Fruit fly (Drosophila melanogaster) whole organism, embryonic: ENCODE data around the gene CG17207.

ENCODE experiments used
- B-H2 ChIP-seq: fragments of 200-800 bp; sonication (Bioruptor generic); optimal IDR thresholded peaks from 2 replicates; lab custom pipeline; 2018; ENCODE audit warnings: missing biosample characterization, mild to moderate bottlenecking, missing genetic modification characterization
- CG11085 ChIP-seq: fragments of 200-800 bp; sonication (Bioruptor generic); IDR thresholded peaks from 2 replicates; pipeline ENCODE4 v1.3.6; 2022; ENCODE audit warnings: missing biosample characterization, missing genetic modification characterization
- CG12104 ChIP-seq: fragments of 200-800 bp; sonication (Bioruptor generic); optimal IDR thresholded peaks from 3 replicates; lab custom pipeline; 2016; ENCODE audit warnings: missing biosample characterization, missing genetic modification characterization
- CG12155 ChIP-seq: fragments of 200-800 bp; sonication (Bioruptor generic); optimal IDR thresholded peaks from 3 replicates; lab custom pipeline; 2016; ENCODE audit warnings: missing biosample characterization, missing genetic modification characterization
- CG14014 ChIP-seq: fragments of 200-800 bp; sonication (Bioruptor generic); IDR thresholded peaks from 2 replicates; pipeline ENCODE4 v1.3.6; 2022; ENCODE audit warnings: missing biosample characterization, missing genetic modification characterization
- CG14441 ChIP-seq: fragments of 200-800 bp; sonication (Bioruptor generic); IDR thresholded peaks from 2 replicates; pipeline ENCODE4 v1.3.6; 2022; ENCODE audit warnings: missing biosample characterization, missing genetic modification characterization
- CG15601 ChIP-seq: fragments of 200-800 bp; sonication (Bioruptor generic); optimal IDR thresholded peaks from 3 replicates; lab custom pipeline; 2019; ENCODE audit warnings: missing biosample characterization, mild to moderate bottlenecking, missing genetic modification characterization, moderate library complexity
- CG16779 ChIP-seq: fragments of 200-800 bp; sonication (Bioruptor generic); IDR thresholded peaks from 2 replicates; pipeline ENCODE4 v1.3.6; 2022; ENCODE audit warnings: missing biosample characterization, missing genetic modification characterization
- CG18476 ChIP-seq: fragments of 200-800 bp; sonication (Bioruptor generic); optimal IDR thresholded peaks from 2 replicates; lab custom pipeline; 2016; ENCODE audit warnings: missing biosample characterization, mild to moderate bottlenecking, missing genetic modification characterization
- CG18764 ChIP-seq: fragments of 200-800 bp; sonication (Bioruptor generic); optimal IDR thresholded peaks from 3 replicates; lab custom pipeline; 2016; ENCODE audit warnings: missing biosample characterization, missing genetic modification characterization
- CG2199 ChIP-seq: fragments of 200-800 bp; sonication (Bioruptor generic); IDR thresholded peaks from 3 replicates; pipeline ENCODE4 v1.3.6; 2022; ENCODE audit warnings: missing biosample characterization, missing genetic modification characterization
- CG2712 ChIP-seq: fragments of 200-800 bp; optimal IDR thresholded peaks from 3 replicates; lab custom pipeline; 2019; ENCODE audit warnings: missing biosample characterization, mild to moderate bottlenecking, missing genetic modification characterization, moderate library complexity
- CG30020 ChIP-seq: fragments of 200-800 bp; optimal IDR thresholded peaks from 2 replicates; lab custom pipeline; 2019; ENCODE audit warnings: missing biosample characterization, mild to moderate bottlenecking, missing genetic modification characterization, moderate library complexity
- CG31224 ChIP-seq: fragments of 200-800 bp; sonication (Bioruptor generic); IDR thresholded peaks from 2 replicates; pipeline ENCODE4 v1.3.6; 2022; ENCODE audit warnings: missing biosample characterization, missing genetic modification characterization
- CG31365 ChIP-seq: fragments of 200-800 bp; sonication (Bioruptor generic); optimal IDR thresholded peaks from 2 replicates; lab custom pipeline; 2018; ENCODE audit warnings: missing biosample characterization, mild to moderate bottlenecking, missing genetic modification characterization
- CG31441 ChIP-seq: fragments of 200-800 bp; sonication (Bioruptor generic); IDR thresholded peaks from 2 replicates; pipeline ENCODE4 v1.3.6; 2022; ENCODE audit warnings: missing biosample characterization, missing genetic modification characterization
- CG5245 ChIP-seq: fragments of 200-800 bp; sonication (Bioruptor generic); optimal IDR thresholded peaks from 3 replicates; lab custom pipeline; 2016; ENCODE audit warnings: missing biosample characterization, missing genetic modification characterization
- CG6683 ChIP-seq: fragments of 200-800 bp; sonication (Bioruptor generic); optimal IDR thresholded peaks from 2 replicates; lab custom pipeline; 2017; ENCODE audit warnings: missing biosample characterization, mild to moderate bottlenecking, missing genetic modification characterization, missing genetic modification reagents
- CG7271 ChIP-seq: fragments of 200-800 bp; sonication (Bioruptor generic); optimal IDR thresholded peaks from 2 replicates; lab custom pipeline; 2018; ENCODE audit warnings: missing biosample characterization, mild to moderate bottlenecking, missing genetic modification characterization, moderate library complexity
- CG7839 ChIP-seq: fragments of 200-800 bp; sonication (Bioruptor generic); optimal IDR thresholded peaks from 3 replicates; lab custom pipeline; 2018; ENCODE audit warnings: missing biosample characterization, mild to moderate bottlenecking, missing genetic modification characterization, moderate library complexity
- CG8478 ChIP-seq: fragments of >200 bp; optimal IDR thresholded peaks from 2 replicates; lab custom pipeline; 2018
- CG9609 ChIP-seq: fragments of 200-800 bp; sonication (Bioruptor generic); optimal IDR thresholded peaks from 3 replicates; lab custom pipeline; 2016; ENCODE audit warnings: missing biosample characterization, missing genetic modification characterization
- CG9727 ChIP-seq: fragments of 200-800 bp; sonication (Bioruptor generic); optimal IDR thresholded peaks from 3 replicates; lab custom pipeline; 2017; ENCODE audit warnings: missing biosample characterization, mild to moderate bottlenecking, missing genetic modification characterization
- CG9797 ChIP-seq: fragments of 200-800 bp; sonication (Bioruptor generic); optimal IDR thresholded peaks from 3 replicates; lab custom pipeline; 2018; ENCODE audit warnings: missing biosample characterization, mild to moderate bottlenecking, missing genetic modification characterization
- CG9876 ChIP-seq: fragments of 200-800 bp; sonication (Bioruptor generic); optimal IDR thresholded peaks from 2 replicates; lab custom pipeline; 2016; ENCODE audit warnings: missing biosample characterization, missing genetic modification characterization
- CHES-1-like ChIP-seq: fragments of 200-800 bp; sonication (Bioruptor generic); optimal IDR thresholded peaks from 2 replicates; lab custom pipeline; 2016; ENCODE audit warnings: missing biosample characterization, missing genetic modification characterization
- Dad ChIP-seq: fragments of 200-800 bp; sonication (Bioruptor generic); optimal IDR thresholded peaks from 3 replicates; lab custom pipeline; 2016; ENCODE audit warnings: missing biosample characterization, missing genetic modification characterization
- Dip3 ChIP-seq: fragments of 200-800 bp; sonication (Bioruptor generic); optimal IDR thresholded peaks from 3 replicates; lab custom pipeline; 2016; ENCODE audit warnings: missing biosample characterization, missing genetic modification characterization
- Ets65A ChIP-seq: fragments of 200-800 bp; sonication (Bioruptor generic); peaks from one replicate; lab custom pipeline; 2016; ENCODE audit warnings: missing biosample characterization, missing genetic modification characterization
- HLH3B ChIP-seq: fragments of 200-800 bp; sonication (Bioruptor generic); IDR thresholded peaks from 2 replicates; pipeline ENCODE4 v1.3.6; 2022; ENCODE audit warnings: missing biosample characterization, missing genetic modification characterization
- Hmr ChIP-seq: fragments of 200-800 bp; sonication (Bioruptor generic); optimal IDR thresholded peaks from 3 replicates; lab custom pipeline; 2017; ENCODE audit warnings: mild to moderate bottlenecking, missing biosample characterization, missing genetic modification reagents, missing genetic modification characterization
- Jarid2 ChIP-seq: fragments of 200-800 bp; sonication (Bioruptor generic); optimal IDR thresholded peaks from 3 replicates; lab custom pipeline; 2017; ENCODE audit warnings: mild to moderate bottlenecking, missing biosample characterization, missing genetic modification reagents, missing genetic modification characterization
- Mes4 ChIP-seq: fragments of 200-800 bp; sonication (Bioruptor generic); optimal IDR thresholded peaks from 2 replicates; lab custom pipeline; 2016; ENCODE audit warnings: missing biosample characterization, missing genetic modification characterization
- Mrtf ChIP-seq: fragments of 200-800 bp; sonication (Bioruptor generic); IDR thresholded peaks from 3 replicates; pipeline ENCODE4 v1.3.6; 2022; ENCODE audit warnings: missing biosample characterization, missing genetic modification characterization
- Neu2 ChIP-seq: fragments of 200-800 bp; sonication (Bioruptor generic); optimal IDR thresholded peaks from 3 replicates; lab custom pipeline; 2016; ENCODE audit warnings: missing biosample characterization, missing genetic modification characterization, borderline replicate concordance
- NfI ChIP-seq: fragments of 200-800 bp; sonication (Bioruptor generic); optimal IDR thresholded peaks from 3 replicates; lab custom pipeline; 2018; ENCODE audit warnings: missing biosample characterization, mild to moderate bottlenecking, missing genetic modification characterization, moderate library complexity
- Opbp ChIP-seq: fragments of 200-800 bp; sonication (Bioruptor generic); IDR thresholded peaks from 3 replicates; pipeline ENCODE4 v1.3.6; 2022; ENCODE audit warnings: missing biosample characterization, missing genetic modification characterization; ENCODE audit not compliant: partially characterized antibody
- Taf1 ChIP-seq: fragments of 200-800 bp; sonication (Bioruptor generic); IDR thresholded peaks from 2 replicates; pipeline ENCODE4 v1.3.6; 2022; ENCODE audit warnings: missing biosample characterization, missing genetic modification characterization
- br ChIP-seq: fragments of >200 bp; optimal IDR thresholded peaks from 2 replicates; lab custom pipeline; 2017
- crc ChIP-seq: fragments of 200-800 bp; sonication (Bioruptor generic); optimal IDR thresholded peaks from 2 replicates; lab custom pipeline; 2016; ENCODE audit warnings: missing biosample characterization, missing genetic modification characterization
- da ChIP-seq: fragments of 200-800 bp; sonication (Bioruptor generic); optimal IDR thresholded peaks from 2 replicates; lab custom pipeline; 2016; ENCODE audit warnings: missing biosample characterization, missing genetic modification characterization
- dan ChIP-seq: fragments of 200-800 bp; sonication (Bioruptor generic); IDR thresholded peaks from 2 replicates; pipeline ENCODE4 v1.3.6; 2022; ENCODE audit warnings: missing biosample characterization, missing genetic modification characterization
- dm ChIP-seq: fragments of 200-800 bp; sonication (Bioruptor generic); optimal IDR thresholded peaks from 3 replicates; lab custom pipeline; 2016; ENCODE audit warnings: missing biosample characterization, missing genetic modification characterization
- dpn ChIP-seq, 2 experiments: fragments of 200-800 bp; sonication (Bioruptor generic); optimal IDR thresholded peaks; 3 replicates each; lab custom pipeline; 2016; ENCODE audit warnings: missing biosample characterization in 2 of 2, missing genetic modification characterization in 2 of 2
- fd102C ChIP-seq: fragments of 200-800 bp; sonication (Bioruptor generic); optimal IDR thresholded peaks from 2 replicates; lab custom pipeline; 2018; ENCODE audit warnings: missing biosample characterization, mild to moderate bottlenecking, missing genetic modification characterization, moderate library complexity
- gcm ChIP-seq: fragments of 200-800 bp; sonication (Bioruptor generic); optimal IDR thresholded peaks from 2 replicates; lab custom pipeline; 2019; ENCODE audit warnings: missing biosample characterization, mild to moderate bottlenecking, missing genetic modification characterization, moderate library complexity
- klu ChIP-seq: fragments of 200-800 bp; sonication (Bioruptor generic); IDR thresholded peaks from 2 replicates; pipeline ENCODE4 v1.3.6; 2022; ENCODE audit warnings: missing biosample characterization, missing genetic modification characterization
- onecut ChIP-seq: fragments of 200-800 bp; sonication (Bioruptor generic); IDR thresholded peaks from 2 replicates; pipeline ENCODE4 v1.3.6; 2022; ENCODE audit warnings: missing biosample characterization, missing genetic modification characterization
- pb ChIP-seq: fragments of 200-800 bp; sonication (Bioruptor generic); optimal IDR thresholded peaks from 3 replicates; lab custom pipeline; 2016; ENCODE audit warnings: missing biosample characterization, missing genetic modification characterization
- psq ChIP-seq: fragments of 200-800 bp; sonication (Bioruptor generic); optimal IDR thresholded peaks from 2 replicates; lab custom pipeline; 2017; ENCODE audit warnings: missing biosample characterization, missing genetic modification characterization
- tap ChIP-seq: fragments of 200-800 bp; optimal IDR thresholded peaks from 3 replicates; lab custom pipeline; 2019; ENCODE audit warnings: missing biosample characterization, mild to moderate bottlenecking, missing genetic modification characterization, moderate library complexity
- tio ChIP-seq: fragments of 200-800 bp; sonication (Bioruptor generic); optimal IDR thresholded peaks from 2 replicates; lab custom pipeline; 2017; ENCODE audit warnings: missing biosample characterization, missing genetic modification characterization, inconsistent platforms
- twi ChIP-seq: fragments of 200-800 bp; optimal IDR thresholded peaks from 2 replicates; lab custom pipeline; 2019; ENCODE audit warnings: missing biosample characterization, mild to moderate bottlenecking, missing genetic modification characterization, moderate library complexity
- z ChIP-seq: fragments of 200-800 bp; sonication (Bioruptor generic); IDR thresholded peaks from 3 replicates; pipeline ENCODE4 v1.3.6; 2022; ENCODE audit warnings: missing biosample characterization, missing genetic modification characterization

CG17207 gene

DNA sequence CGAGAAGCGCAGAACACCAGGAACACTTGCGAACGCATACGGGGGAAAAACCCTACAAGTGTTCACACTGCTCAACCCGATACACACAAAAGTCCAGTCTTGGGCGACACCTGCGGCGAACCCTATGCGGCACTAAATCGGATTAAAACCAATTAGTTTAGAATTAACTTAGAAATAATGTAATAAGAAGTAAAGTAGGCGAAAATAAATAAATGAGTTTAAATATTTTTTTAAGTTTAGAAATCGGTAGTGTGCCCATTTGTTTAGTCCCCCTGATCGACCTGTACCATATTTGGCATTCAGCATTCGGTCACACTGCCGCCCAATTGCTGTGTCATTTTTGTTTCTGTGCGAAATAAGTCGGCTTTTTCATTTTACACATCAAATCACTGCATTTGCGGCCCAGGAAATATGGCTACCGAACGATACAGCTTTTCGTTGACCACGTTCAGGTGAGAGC, 7.9 kb downstream of the CG17207 start, which contains the start of gene Prosalpha2 (continued):
- TF ChIP-seq Dad (GFP tag; lab: Kevin White, UChicago) = no peak
- TF ChIP-seq CHES-1-like (GFP tag; lab: Kevin White, UChicago) = no peak
- no peak for TF ChIP-seq pb (GFP tag; lab: Kevin White, UChicago)
- no peak for TF ChIP-seq Hmr (GFP tag; lab: Kevin White, UChicago)
- TF ChIP-seq twi (tag; lab: Kevin White, UChicago) = no peak
- TF ChIP-seq CG9609 (GFP tag; lab: Kevin White, UChicago) = no peak
- TF ChIP-seq gcm (GFP tag; lab: Kevin White, UChicago) = no peak
- TF ChIP-seq crc (GFP tag; lab: Kevin White, UChicago) = no peak
- TF ChIP-seq CG8478 (lab: Kevin White, UChicago) = no peak
- TF ChIP-seq B-H2 (GFP tag; lab: Kevin White, UChicago) = no peak
- TF ChIP-seq fd102C = no peak
- no peak for TF ChIP-seq klu (GFP tag; lab: Robert Waterston, UW)
- TF ChIP-seq Dip3 = no peak
- no peak for TF ChIP-seq da (GFP tag; lab: Kevin White, UChicago)
- TF ChIP-seq CG18476 (GFP tag; lab: Kevin White, UChicago) = no peak
- no peak for TF ChIP-seq Jarid2 (GFP tag; lab: Kevin White, UChicago)
- TF ChIP-seq tap = no peak
- no peak for TF ChIP-seq CG6683 (GFP tag; lab: Kevin White, UChicago)
- TF ChIP-seq Ets65A (GFP tag; lab: Kevin White, UChicago) = no peak
- TF ChIP-seq psq (GFP tag; lab: Kevin White, UChicago) = no peak
- no peak for TF ChIP-seq dpn (GFP tag; optimal IDR thresholded peaks at IDR 0.05; lab: Kevin White, UChicago)
- TF ChIP-seq CG15601 = no peak
- peak; percentile 14 for TF ChIP-seq CG12155 (GFP tag; lab: Kevin White, UChicago)
- no peak for TF ChIP-seq dm (GFP tag; lab: Kevin White, UChicago)
- TF ChIP-seq Taf1 = no peak
- TF ChIP-seq CG9797 = peak; percentile 84
- TF ChIP-seq CG2199 = no peak
- no peak for TF ChIP-seq CG18764 (GFP tag; lab: Kevin White, UChicago)
- no peak for TF ChIP-seq CG11085
- no peak for TF ChIP-seq z (GFP tag; lab: Robert Waterston, UW)
- TF ChIP-seq Opbp = no peak
- no peak for TF ChIP-seq CG5245 (GFP tag; lab: Kevin White, UChicago)
- no peak for TF ChIP-seq CG7271
- TF ChIP-seq CG16779 = no peak
- TF ChIP-seq CG30020 = peak; percentile 53
- peak; percentile 43 for TF ChIP-seq NfI (GFP tag; lab: Kevin White, UChicago)
- TF ChIP-seq Mes4 (GFP tag; lab: Kevin White, UChicago) = no peak
- TF ChIP-seq CG31224 (GFP tag; lab: Robert Waterston, UW) = no peak
- no peak for TF ChIP-seq onecut (GFP tag; lab: Robert Waterston, UW)
- no peak for TF ChIP-seq CG9876 (GFP tag; lab: Kevin White, UChicago)
- TF ChIP-seq CG12104 (GFP tag; lab: Kevin White, UChicago) = no peak
- no peak for TF ChIP-seq CG14441
- no peak for TF ChIP-seq CG9727
- no peak for TF ChIP-seq CG31441 (GFP tag; lab: Robert Waterston, UW)
- no peak for TF ChIP-seq HLH3B (GFP tag; lab: Robert Waterston, UW)
- TF ChIP-seq CG14014 (GFP tag; lab: Robert Waterston, UW) = no peak
- peak; percentile 28 for TF ChIP-seq CG2712 (tag; lab: Kevin White, UChicago)
- no peak for TF ChIP-seq CG7839 (tag; lab: Kevin White, UChicago)
- TF ChIP-seq Neu2 (GFP tag; lab: Kevin White, UChicago) = no peak
- TF ChIP-seq tio (GFP tag; lab: Kevin White, UChicago) = no peak
- no peak for TF ChIP-seq CG31365 (tag; lab: Kevin White, UChicago)
- TF ChIP-seq Mrtf (GFP tag; lab: Robert Waterston, UW) = no peak
- no peak for TF ChIP-seq dan (GFP tag; lab: Robert Waterston, UW)
- no peak for TF ChIP-seq br (lab: Kevin White, UChicago)
